Worm (Caenorhabditis elegans) whole organism, L3 larva: ENCODE measurements around the gene ceh-86.

Source experiments
- fkh-10 ChIP-seq: sonication (generic microtip); optimal IDR thresholded peaks from 2 replicates; lab custom pipeline; 2017; ENCODE audit warnings: missing biosample characterization, missing genetic modification reagents, missing genetic modification characterization
- mdl-1 ChIP-seq: fragments of 150-350 bp; optimal IDR thresholded peaks from 2 replicates; lab custom pipeline; 2014; ENCODE audit warnings: missing biosample characterization, missing genetic modification characterization
- nhr-11 ChIP-seq: fragments of 150-350 bp; optimal IDR thresholded peaks from 2 replicates; lab custom pipeline; 2014; ENCODE audit warnings: missing biosample characterization, missing genetic modification characterization
- zag-1 ChIP-seq: fragments of 150-350 bp; optimal IDR thresholded peaks from 2 replicates; lab custom pipeline; 2014; ENCODE audit warnings: missing biosample characterization, missing genetic modification characterization
- ztf-4 ChIP-seq: fragments of 150-350 bp; optimal IDR thresholded peaks from 2 replicates; lab custom pipeline; 2014; ENCODE audit warnings: missing biosample characterization, missing genetic modification characterization

ce11 chrII:2418836-2419235, 13.0 kb downstream of the ceh-86 start, which contains the start of gene fbxc-20:
- no peak for TF ChIP-seq ztf-4
- TF ChIP-seq zag-1 (tag; lab: Kevin White, UChicago), result no peak
- TF ChIP-seq fkh-10 (GFP tag; lab: Kevin White, UChicago), result no peak
- TF ChIP-seq nhr-11 (tag; lab: Kevin White, UChicago), result no peak
- TF ChIP-seq mdl-1 (tag; lab: Kevin White, UChicago), result no peak
